Worm (Caenorhabditis elegans): ENCODE measurements around the gene tsp-5.

ce11 chrIV:13632613-13633012 lies 41.1 kb upstream of the tsp-5 start:
- TF ChIP-seq flt-1 (GFP tag; IDR thresholded peaks at IDR 0.05) (no peak), tab-1 (GFP tag; IDR thresholded peaks at IDR 0.05) (no peak), cog-1 (tag; optimal IDR thresholded peaks at IDR 0.05) (no peak), klf-2 (GFP tag; conservative IDR thresholded peaks at IDR 0.05) (no peak), med-1 (GFP tag; optimal IDR thresholded peaks at IDR 0.05; ENCODE audit: insufficient read depth) (no peak), ref-1 (GFP tag; conservative IDR thresholded peaks at IDR 0.05) (no peak), ztf-29 (GFP tag; IDR thresholded peaks at IDR 0.05) (no peak), T22C8.4 (GFP tag; IDR thresholded peaks at IDR 0.05) (no peak)
